Worm (Caenorhabditis elegans): ENCODE data around the gene qui-1.
"Not testable (repeated sequence)": the region's sequence is repeated elsewhere in the genome, so short reads cannot be mapped to it uniquely, and the experiment has no call there.

The qui-1 gene

DNA sequence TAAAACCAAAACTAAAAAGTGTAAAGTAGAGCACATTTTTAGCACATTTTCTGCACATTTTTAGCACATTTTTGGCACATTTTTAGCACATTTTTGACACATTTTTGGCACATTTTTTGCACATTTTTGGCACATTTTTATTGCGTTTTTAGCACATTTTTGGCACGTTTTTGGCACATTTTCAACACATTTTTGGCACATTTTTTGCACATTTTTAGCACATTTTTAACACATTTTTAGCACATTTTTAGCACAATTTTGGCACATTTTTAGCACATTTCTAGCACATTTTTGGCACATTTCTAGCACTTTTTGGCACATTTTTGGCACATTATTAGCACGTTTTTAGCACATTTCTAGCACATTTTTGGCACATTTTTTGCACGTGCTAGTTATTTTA lies 14.0 kb downstream of the qui-1 start:
- TF ChIP-seq dao-5 (tag; optimal IDR thresholded peaks at IDR 0.05) (no peak), him-1 (tag; optimal IDR thresholded peaks at IDR 0.05) (no peak), W03F9.2 (tag; optimal IDR thresholded peaks at IDR 0.05) (no peak)

DNA sequence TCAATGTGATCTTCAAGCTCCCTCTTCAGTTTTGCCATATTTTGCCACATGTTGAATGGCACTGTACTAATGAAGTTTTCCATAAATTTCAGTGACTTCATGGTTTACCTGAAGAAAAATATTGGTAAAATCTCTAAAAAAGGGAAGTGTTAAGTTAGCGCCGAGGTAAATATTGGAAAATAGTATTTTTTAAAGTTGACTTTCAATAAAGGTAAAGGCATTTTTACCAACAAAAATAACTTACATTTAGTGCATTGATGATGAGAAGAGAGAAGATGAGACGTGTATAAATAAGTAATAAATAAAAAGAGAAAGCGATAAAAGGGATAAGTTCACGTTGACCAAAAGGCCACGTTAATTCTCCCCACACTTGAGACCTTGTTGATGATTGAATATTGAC lies 16.5 kb downstream of the qui-1 start, which contains the start of gene Y45F10B.8:
Gene Y45F10B.8, minus strand, starts transcription at position 101 of the 400 bp plus-strand sequence.
- TF ChIP-seq him-1, W03F9.2, dao-5 (tag; optimal IDR thresholded peaks at IDR 0.05): not testable (repeated sequence)

DNA sequence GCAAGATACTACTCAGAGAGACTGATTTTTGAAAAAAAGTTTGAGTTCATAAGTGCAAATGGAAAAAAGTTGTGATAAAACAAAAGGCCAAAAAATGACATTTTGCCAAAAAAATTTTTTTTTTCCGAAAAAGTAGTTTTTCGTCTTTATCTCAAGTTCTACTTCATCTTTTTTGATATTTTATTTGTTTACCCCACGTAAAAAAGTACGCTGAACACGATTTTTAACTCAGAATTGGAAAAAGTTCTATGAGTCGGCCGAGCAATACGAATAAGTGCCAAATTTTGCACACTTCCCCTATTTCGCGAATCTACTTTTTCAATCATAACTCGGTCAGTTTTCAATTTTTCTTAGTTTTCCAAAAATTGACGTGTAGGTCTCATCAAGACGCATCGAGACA lies 17.3 kb downstream of the qui-1 start, which contains the start of gene sru-16:
Gene sru-16, plus strand, starts transcription at position 301 of the 400 bp plus-strand sequence.
- not testable (repeated sequence) for TF ChIP-seq him-1, W03F9.2, dao-5 (tag; optimal IDR thresholded peaks at IDR 0.05)

ce11 chrIV:13582909-13583308 lies 21.2 kb downstream of the qui-1 start, which contains the start of gene sru-12:
TSS of gene sru-12 (plus strand) at chrIV:13583209.
- TF ChIP-seq him-1 (tag; optimal IDR thresholded peaks at IDR 0.05) (no peak), dao-5 (tag; optimal IDR thresholded peaks at IDR 0.05) (no peak), W03F9.2 (tag; optimal IDR thresholded peaks at IDR 0.05) (no peak)

- TF ChIP-seq him-1 (tag; optimal IDR thresholded peaks at IDR 0.05): no peak
- no peak for TF ChIP-seq dao-5 (tag; optimal IDR thresholded peaks at IDR 0.05)
- no peak for TF ChIP-seq W03F9.2 (tag; optimal IDR thresholded peaks at IDR 0.05)
Observed at ce11 chrIV:13584646-13585045, 23.0 kb downstream of the qui-1 start, which contains the start of gene sru-11. TSS of gene sru-11 (plus strand) at chrIV:13584946.

DNA sequence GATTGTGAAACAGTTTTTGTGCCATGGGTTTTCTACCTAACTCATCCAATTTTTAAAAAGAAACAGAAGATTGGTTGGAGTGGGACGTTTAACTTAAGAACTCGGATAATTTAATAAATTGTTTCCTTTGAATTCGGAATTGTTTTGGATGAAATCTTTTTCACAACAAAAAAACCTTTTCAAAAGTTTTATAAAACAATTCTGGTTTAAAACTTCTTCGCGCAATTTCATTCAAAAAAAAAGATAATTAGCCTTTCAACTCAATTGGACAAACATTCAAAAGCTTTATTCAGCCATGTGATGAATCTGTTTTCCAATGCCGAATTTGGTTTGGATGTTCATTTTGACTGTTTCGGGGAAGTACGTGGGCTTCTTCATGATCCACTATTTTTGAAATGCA lies 25.5 kb downstream of the qui-1 start, which contains the start of gene Y45F10B.12:
Gene Y45F10B.12, plus strand, starts transcription at position 301 of the 400 bp plus-strand sequence.
- no peak for TF ChIP-seq W03F9.2 (tag; optimal IDR thresholded peaks at IDR 0.05)
- TF ChIP-seq dao-5 (tag; optimal IDR thresholded peaks at IDR 0.05): no peak
- no peak for TF ChIP-seq him-1 (tag; optimal IDR thresholded peaks at IDR 0.05)

ce11 chrIV:13588544-13589043 lies 26.9 kb downstream of the qui-1 start, which contains the start of gene sru-9:
TSS of gene sru-9 (plus strand) at chrIV:13588993.
- TF ChIP-seq W03F9.2, dao-5, him-1 (tag; optimal IDR thresholded peaks at IDR 0.05): not testable (repeated sequence)

- no peak for TF ChIP-seq W03F9.2 (tag; optimal IDR thresholded peaks at IDR 0.05)
- no peak for TF ChIP-seq him-1 (tag; optimal IDR thresholded peaks at IDR 0.05)
Observed at ce11 chrIV:13591645-13592044, 30.0 kb downstream of the qui-1 start, which contains the start of gene tsp-5. TSS of gene tsp-5 (minus strand) at chrIV:13591745.

DNA sequence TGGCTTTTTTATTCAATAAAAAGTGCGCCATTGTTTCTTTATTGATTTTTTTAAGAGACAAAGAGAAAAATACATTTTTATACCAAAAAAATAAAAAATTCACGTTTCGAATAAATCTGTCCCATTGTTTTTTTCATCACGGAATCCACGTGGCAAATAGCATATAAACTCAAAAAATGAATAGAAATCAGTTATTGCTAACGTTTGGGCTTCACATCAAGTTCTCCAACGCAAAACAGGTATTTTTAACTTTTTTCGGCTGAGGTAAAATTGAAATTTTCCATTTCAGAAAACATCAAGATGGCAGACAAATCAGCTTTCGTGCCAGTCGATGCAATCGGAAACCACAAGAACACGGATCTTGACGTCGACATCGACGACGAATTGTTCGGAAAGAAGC lies 31.7 kb downstream of the qui-1 start, which contains the start of gene Y45F10B.3:
Gene Y45F10B.3, plus strand, starts transcription at position 301 of the 400 bp plus-strand sequence.
- TF ChIP-seq dao-5 (tag; optimal IDR thresholded peaks at IDR 0.05) (no peak), him-1 (tag; optimal IDR thresholded peaks at IDR 0.05) (no peak), W03F9.2 (tag; optimal IDR thresholded peaks at IDR 0.05) (no peak)

DNA sequence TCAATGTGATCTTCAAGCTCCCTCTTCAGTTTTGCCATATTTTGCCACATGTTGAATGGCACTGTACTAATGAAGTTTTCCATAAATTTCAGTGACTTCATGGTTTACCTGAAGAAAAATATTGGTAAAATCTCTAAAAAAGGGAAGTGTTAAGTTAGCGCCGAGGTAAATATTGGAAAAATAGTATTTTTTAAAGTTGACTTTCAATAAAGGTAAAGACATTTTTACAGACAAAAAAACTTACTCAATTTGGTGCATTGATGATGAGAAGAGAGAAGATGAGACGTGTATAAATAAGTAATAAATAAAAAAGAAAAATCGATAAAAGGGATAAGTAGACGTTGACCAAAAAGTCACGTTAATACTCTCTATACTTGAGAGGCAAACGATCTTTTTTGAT lies 36.2 kb downstream of the qui-1 start, which contains the start of gene Y45F10B.9:
Gene Y45F10B.9, minus strand, starts transcription at position 101 of the 400 bp plus-strand sequence.
- TF ChIP-seq him-1, W03F9.2, dao-5 (tag; optimal IDR thresholded peaks at IDR 0.05): not testable (repeated sequence)

ce11 chrIV:13600643-13601042 lies 39.0 kb downstream of the qui-1 start:
- TF ChIP-seq W03F9.2 (tag; optimal IDR thresholded peaks at IDR 0.05) (no peak), him-1 (tag; optimal IDR thresholded peaks at IDR 0.05) (no peak), dao-5 (tag; optimal IDR thresholded peaks at IDR 0.05) (no peak)

DNA sequence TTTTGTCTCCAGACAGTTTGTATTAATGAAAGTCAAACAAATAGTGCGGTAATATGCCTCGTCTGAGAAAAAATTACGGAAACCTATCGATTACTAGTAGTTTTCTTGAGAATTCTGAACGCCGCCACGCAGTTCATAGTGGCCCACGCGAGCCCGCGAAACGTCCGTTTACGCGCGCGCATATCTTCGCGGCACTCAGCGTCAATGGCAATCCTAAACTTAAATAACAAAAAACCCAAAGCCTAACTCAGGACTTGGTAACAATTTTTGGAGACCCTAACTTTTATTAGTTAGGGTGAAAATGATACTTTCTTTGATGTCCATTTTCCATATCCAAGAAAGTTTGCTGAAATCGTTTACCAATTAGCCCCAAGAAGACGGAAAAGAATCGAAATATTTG lies 39.8 kb downstream of the qui-1 start:
- TF ChIP-seq him-1 (tag; optimal IDR thresholded peaks at IDR 0.05) (no peak), dao-5 (tag; optimal IDR thresholded peaks at IDR 0.05) (no peak), W03F9.2 (tag; optimal IDR thresholded peaks at IDR 0.05) (no peak)

DNA sequence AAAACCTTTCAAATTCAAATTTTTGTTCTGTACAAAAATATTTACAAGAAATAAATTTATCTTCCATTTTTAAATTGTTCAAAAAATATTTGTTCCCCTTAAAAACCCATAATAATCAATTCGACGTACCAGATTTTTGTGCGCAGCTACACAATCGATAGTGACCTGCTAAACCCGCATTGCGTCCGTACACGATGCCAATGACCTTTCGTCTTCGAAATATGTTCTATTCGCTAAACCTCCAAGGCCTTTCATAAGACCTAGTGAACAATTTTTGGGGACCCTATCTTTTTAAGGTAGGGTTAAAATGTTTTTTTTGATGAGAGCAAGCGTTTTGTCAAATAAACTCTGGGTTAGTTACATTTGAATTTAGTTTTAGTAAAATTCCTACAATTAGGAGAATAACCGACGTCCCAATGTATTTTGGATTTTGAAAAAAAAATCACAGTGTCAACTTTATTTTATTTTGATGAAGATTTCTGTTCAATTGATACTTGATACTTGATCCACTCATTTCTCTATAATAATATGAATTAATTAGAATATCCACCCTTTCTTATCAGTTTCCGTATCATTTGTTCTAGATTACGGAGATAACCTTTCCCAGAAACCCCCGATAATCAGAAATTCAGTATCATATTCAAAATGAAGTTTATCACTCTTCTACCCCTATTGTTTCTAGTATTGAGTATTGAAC lies 40.5 kb downstream of the qui-1 start, which contains the start of gene Y45F10B.59:
Gene Y45F10B.59, plus strand, starts transcription at position 647 of the 697 bp plus-strand sequence.
- no peak for TF ChIP-seq W03F9.2 (tag; optimal IDR thresholded peaks at IDR 0.05)
- TF ChIP-seq him-1 (tag; optimal IDR thresholded peaks at IDR 0.05): no peak
- TF ChIP-seq dao-5 (tag; optimal IDR thresholded peaks at IDR 0.05): no peak

ce11 chrIV:13609755-13610154 lies 48.1 kb downstream of the qui-1 start, which contains the start of gene C08F11.13:
TSS of gene C08F11.13 (minus strand) at chrIV:13609892.
- TF ChIP-seq him-1 (tag; optimal IDR thresholded peaks at IDR 0.05) (no peak), dao-5 (tag; optimal IDR thresholded peaks at IDR 0.05) (no peak), W03F9.2 (tag; optimal IDR thresholded peaks at IDR 0.05) (no peak)
